Worm (Caenorhabditis elegans): Measurements from ENCODE around the gene F59B10.6.
A peak's percentile ranks its signal among the peaks of the same experiment; 100 is the strongest.

ce11 chrII:10551985-10552736 lies 27.9 kb upstream of the F59B10.6 start:
- TF ChIP-seq him-1 (tag; optimal IDR thresholded peaks at IDR 0.05) (peak; percentile 84), dao-5 (tag; optimal IDR thresholded peaks at IDR 0.05) (no peak), W03F9.2 (tag; optimal IDR thresholded peaks at IDR 0.05) (peak; percentile 81)
